Worm (Caenorhabditis elegans) whole organism, dauer: ENCODE data around the gene ZK930.6.

Experiments
- unc-62 ChIP-seq: sonication (generic microtip); optimal IDR thresholded peaks from 2 replicates; lab custom pipeline; 2017; ENCODE audit warnings: missing biosample characterization, missing genetic modification reagents, missing genetic modification characterization

Gene ZK930.6

ce11 chrII:11905023-11905422 is 21.3 kb downstream of the ZK930.6 start:
- TF ChIP-seq unc-62: no peak

- TF ChIP-seq unc-62: no peak
Measured at ce11 chrII:11906217-11906616, 22.5 kb downstream of the ZK930.6 start, which contains the start of gene ZK930.4. Gene ZK930.4, plus strand, starts transcription at chrII:11906517.

ce11 chrII:11910569-11910968 is 26.8 kb downstream of the ZK930.6 start:
- no peak for TF ChIP-seq unc-62

DNA sequence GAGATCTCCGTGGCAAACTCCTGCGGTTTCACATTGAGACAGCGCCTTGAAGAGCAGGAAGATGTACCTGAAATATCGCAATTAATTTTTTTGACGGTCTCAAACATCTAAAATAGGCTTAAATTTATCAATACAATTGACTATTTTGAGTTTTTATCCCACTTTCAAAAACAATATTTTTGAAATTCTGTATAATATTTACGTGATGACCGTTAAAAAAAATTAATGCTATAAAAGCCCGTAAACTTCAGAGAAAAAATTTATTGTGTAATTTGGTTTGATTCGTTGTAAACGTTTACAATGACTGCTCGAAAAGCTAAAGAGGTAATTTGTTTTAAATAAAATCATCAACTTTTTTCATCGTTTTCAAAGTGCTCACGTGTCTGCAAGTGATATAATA is 30.6 kb downstream of the ZK930.6 start, which contains the start of gene ZK930.7:
Gene ZK930.7 (plus strand): TSS at position 301 of the 400 bp plus-strand sequence.
- no peak for TF ChIP-seq unc-62

ce11 chrII:11915770-11916554 is 32.2 kb downstream of the ZK930.6 start, which contains the start of the genes vps-15 and hmg-12:
Gene vps-15, minus strand, starts transcription at chrII:11915852.
Gene hmg-12, plus strand, starts transcription at chrII:11916513.
- no peak for TF ChIP-seq unc-62

DNA sequence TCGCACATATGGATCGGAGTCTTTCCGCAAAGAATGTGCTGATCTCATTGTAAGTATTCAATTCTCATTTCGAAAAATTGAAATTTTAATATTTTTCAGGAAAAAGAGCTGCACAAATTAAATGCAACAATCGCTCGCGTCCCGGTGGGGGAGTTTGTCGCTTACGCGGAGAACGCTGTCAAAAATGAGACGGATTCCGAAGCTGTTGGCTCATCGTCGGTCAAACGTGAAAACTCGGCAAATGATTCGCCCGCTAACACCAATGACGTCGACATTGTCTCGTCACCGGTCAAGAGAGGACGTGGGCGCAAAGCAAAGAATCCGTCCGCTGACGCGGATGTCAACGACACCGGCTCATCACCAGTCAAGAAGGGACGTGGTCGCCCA is 32.8 kb downstream of the ZK930.6 start:
- TF ChIP-seq unc-62: no peak

DNA sequence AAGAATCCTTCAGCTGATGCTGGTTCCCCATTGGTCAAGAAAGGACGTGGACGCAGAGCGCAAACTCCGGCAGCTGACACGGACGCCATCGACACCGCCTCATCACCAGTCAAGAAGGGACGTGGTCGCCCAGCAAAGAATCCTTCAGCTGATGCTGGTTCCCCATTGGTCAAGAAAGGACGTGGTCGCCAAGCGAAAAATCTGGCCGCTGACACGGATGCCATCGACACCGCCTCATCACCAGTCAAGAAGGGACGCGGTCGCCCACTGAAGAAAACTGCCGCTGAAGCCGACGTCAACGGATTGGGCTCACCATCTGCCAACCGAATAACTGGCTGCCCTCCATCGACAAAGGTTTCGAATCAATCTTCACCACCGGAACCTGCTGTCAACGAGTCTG is 33.2 kb downstream of the ZK930.6 start:
- no peak for TF ChIP-seq unc-62

- no peak for TF ChIP-seq unc-62
Measured at ce11 chrII:11917530-11917952, 33.8 kb downstream of the ZK930.6 start.

DNA sequence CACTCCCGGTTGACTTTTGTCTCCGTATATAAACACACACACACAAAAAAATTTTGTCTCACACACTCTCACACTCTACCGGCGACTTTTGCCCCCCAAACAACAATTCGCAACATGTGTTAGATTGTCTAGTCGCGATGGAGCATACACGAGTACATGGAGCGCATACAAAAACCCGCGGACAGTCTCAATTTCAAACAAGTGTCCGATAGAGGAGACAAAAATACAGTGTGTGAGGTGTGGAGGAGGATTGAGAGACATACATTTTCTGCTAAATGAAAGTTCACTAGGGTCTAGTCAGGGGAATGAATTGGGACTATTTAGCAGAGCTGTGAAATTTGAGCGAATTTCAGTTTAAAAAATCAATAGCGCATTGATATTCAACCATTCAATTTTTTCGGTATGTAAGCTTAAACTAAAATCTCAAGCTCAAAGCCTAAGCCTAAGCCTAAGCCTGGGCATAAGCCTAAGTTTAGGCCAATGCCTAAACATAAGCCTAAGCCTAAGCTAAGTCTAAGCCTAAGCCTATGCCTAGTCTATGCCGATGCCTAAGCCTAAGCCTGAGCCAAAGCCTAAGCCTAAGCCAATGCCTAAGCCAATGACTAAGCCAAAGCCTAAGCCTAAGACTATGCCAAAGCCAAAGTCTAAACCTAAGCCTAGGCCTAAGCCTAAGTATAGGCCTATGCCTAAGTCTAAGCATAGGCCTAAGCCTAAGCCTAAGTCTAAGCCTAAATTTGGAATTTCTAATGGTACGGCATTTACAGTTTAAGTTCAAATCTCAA is 39.2 kb downstream of the ZK930.6 start:
- TF ChIP-seq unc-62: no peak

DNA sequence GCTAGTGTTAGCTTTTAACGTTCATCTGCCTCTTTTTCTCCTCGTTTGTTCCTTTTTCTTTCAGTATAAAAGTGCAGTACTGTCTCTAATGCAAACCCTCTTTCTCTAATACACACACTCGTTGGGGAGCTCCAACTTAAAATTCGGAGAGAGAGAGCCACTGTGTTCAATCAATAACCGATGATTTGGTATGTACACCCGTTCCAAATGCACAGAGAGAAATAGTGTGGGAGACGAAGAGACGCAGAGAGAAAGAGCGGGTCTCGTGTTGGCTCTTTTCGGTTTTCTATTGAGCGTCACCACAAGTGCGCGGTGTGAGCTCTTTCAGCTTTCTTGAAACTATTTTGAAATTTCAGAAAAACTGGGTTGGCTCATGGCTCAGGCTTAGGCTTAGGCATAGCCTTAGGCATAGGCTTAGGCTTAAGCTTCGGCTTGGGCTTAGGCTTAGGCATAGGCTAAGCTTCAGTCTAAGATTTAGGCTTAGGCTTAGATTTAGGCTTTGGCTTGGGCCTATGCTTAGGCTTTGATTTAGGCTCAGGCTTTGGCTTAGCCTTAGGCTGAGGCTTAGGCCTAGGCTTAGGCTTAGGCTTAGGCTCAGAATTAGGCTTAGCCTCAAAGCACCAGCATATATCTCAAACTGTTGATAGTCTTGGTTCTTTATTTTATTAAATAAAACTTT is 40.0 kb downstream of the ZK930.6 start:
- TF ChIP-seq unc-62: no peak

ce11 chrII:11925203-11925602 is 41.5 kb downstream of the ZK930.6 start:
- no peak for TF ChIP-seq unc-62

DNA sequence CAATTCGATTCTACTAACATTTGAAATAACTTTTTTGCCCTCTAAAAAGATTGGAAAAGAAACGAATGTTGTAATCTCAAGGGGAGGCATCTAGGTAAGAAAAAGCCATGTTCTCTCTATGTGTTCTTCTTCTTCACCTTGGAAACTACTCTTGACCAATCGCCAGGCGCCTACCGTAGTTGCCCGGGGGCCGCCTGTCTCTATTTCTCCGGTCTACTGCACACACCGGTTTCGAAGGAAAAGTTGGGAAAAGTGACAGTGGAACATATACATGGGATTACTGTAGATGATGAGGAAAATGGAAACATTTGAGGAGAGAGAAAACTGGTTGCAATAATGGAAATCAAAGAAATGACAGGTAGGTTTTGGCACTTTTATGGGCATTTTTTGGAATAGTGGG is 42.8 kb downstream of the ZK930.6 start:
- TF ChIP-seq unc-62: no peak

- no peak for TF ChIP-seq unc-62
Measured at ce11 chrII:11928752-11929151, 45.0 kb downstream of the ZK930.6 start.

- no peak for TF ChIP-seq unc-62
Measured at ce11 chrII:11930132-11930531, 46.4 kb downstream of the ZK930.6 start.

DNA sequence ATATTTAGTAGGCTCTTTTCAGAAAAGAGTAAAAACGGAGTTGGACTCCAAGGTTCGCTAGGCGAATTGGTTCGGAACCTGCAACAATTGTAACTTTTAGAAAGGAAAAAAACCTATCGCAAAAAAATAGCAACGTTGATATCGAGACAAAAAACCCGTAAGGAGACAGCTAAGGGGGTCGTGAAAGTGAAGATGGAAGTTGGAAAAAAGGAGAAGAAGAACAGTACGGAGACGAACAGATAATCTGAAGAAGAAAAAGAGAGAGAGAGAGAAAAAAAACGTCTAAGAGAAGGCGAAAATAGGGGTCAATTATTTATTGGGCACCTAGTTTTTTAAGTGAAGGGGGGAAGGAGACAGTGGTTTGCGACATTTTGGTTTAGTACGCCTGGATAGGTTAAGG is 51.5 kb downstream of the ZK930.6 start, which contains the start of gene lin-29:
Gene lin-29 (minus strand): TSS at position 78 of the 400 bp plus-strand sequence.
- TF ChIP-seq unc-62: no peak
